Fruit fly (Drosophila melanogaster): Measurements from ENCODE around the gene CG13403.

- TF ChIP-seq Dll (optimal IDR thresholded peaks at IDR 0.05) (no peak), psq (optimal IDR thresholded peaks at IDR 0.05) (no peak), EcR (GFP tag; optimal IDR thresholded peaks at IDR 0.05) (no peak), usp (GFP tag; optimal IDR thresholded peaks at IDR 0.05) (no peak), pan (optimal IDR thresholded peaks at IDR 0.05) (no peak), CG8478 (optimal IDR thresholded peaks at IDR 0.05) (no peak)
Measured at dm6 chrX:14221182-14221581, 29.4 kb upstream of the CG13403 start.
